Fruit fly (Drosophila melanogaster) whole organism, embryonic: ENCODE measurements around the gene CG12947.

Experiments
- Blimp-1 ChIP-seq: fragments of 200-800 bp; sonication (Bioruptor generic); optimal IDR thresholded peaks from 3 replicates; lab custom pipeline; 2018; ENCODE audit warnings: missing biosample characterization, missing genetic modification characterization, mild to moderate bottlenecking, moderate library complexity, missing genetic modification reagents
- Bteb2 ChIP-seq: fragments of 200-800 bp; sonication (Bioruptor generic); optimal IDR thresholded peaks from 2 replicates; lab custom pipeline; 2016; ENCODE audit warnings: missing biosample characterization, missing genetic modification characterization
- CG11695 ChIP-seq: fragments of 200-800 bp; sonication (Bioruptor generic); IDR thresholded peaks from 3 replicates; pipeline ENCODE4 v1.3.6; 2022; ENCODE audit warnings: missing biosample characterization, missing genetic modification characterization
- CG12104 ChIP-seq: fragments of 200-800 bp; sonication (Bioruptor generic); optimal IDR thresholded peaks from 3 replicates; lab custom pipeline; 2016; ENCODE audit warnings: missing biosample characterization, missing genetic modification characterization
- CG13296 ChIP-seq: fragments of 200-800 bp; sonication (Bioruptor generic); optimal IDR thresholded peaks from 3 replicates; lab custom pipeline; 2018; ENCODE audit warnings: missing biosample characterization, mild to moderate bottlenecking, missing genetic modification characterization
- CG14710 ChIP-seq: fragments of 200-800 bp; sonication (Bioruptor generic); optimal IDR thresholded peaks from 3 replicates; lab custom pipeline; 2019; ENCODE audit warnings: missing biosample characterization, mild to moderate bottlenecking, missing genetic modification characterization, moderate library complexity
- CG1603 ChIP-seq: fragments of 200-800 bp; sonication (Bioruptor generic); optimal IDR thresholded peaks from 2 replicates; lab custom pipeline; 2019; ENCODE audit warnings: missing biosample characterization, mild to moderate bottlenecking, missing genetic modification characterization, moderate library complexity
- CG17359 ChIP-seq: fragments of 200-800 bp; sonication (Bioruptor generic); optimal IDR thresholded peaks from 3 replicates; lab custom pipeline; 2018; ENCODE audit warnings: missing biosample characterization, mild to moderate bottlenecking, missing genetic modification characterization, moderate library complexity
- CG1792 ChIP-seq: fragments of 200-800 bp; sonication (Bioruptor generic); optimal IDR thresholded peaks from 2 replicates; lab custom pipeline; 2016; ENCODE audit warnings: missing biosample characterization, missing genetic modification characterization
- CG2199 ChIP-seq: fragments of 200-800 bp; sonication (Bioruptor generic); IDR thresholded peaks from 3 replicates; pipeline ENCODE4 v1.3.6; 2022; ENCODE audit warnings: missing biosample characterization, missing genetic modification characterization
- CG2678 ChIP-seq: fragments of 200-800 bp; sonication (Bioruptor generic); optimal IDR thresholded peaks from 3 replicates; lab custom pipeline; 2019; ENCODE audit warnings: missing biosample characterization, mild to moderate bottlenecking, missing genetic modification characterization, moderate library complexity
- CG32532 ChIP-seq: fragments of 200-800 bp; sonication (Bioruptor generic); IDR thresholded peaks from 2 replicates; pipeline ENCODE4 v1.3.6; 2022; ENCODE audit warnings: missing biosample characterization, missing genetic modification characterization
- CG4360 ChIP-seq: fragments of 200-800 bp; sonication (Bioruptor generic); IDR thresholded peaks from 2 replicates; pipeline ENCODE4 v1.3.6; 2022; ENCODE audit warnings: missing biosample characterization, missing genetic modification characterization
- CG4424 ChIP-seq: fragments of 200-800 bp; sonication (Bioruptor generic); optimal IDR thresholded peaks from 3 replicates; lab custom pipeline; 2016; ENCODE audit warnings: missing biosample characterization, missing genetic modification characterization
- CG6683 ChIP-seq: fragments of 200-800 bp; sonication (Bioruptor generic); optimal IDR thresholded peaks from 2 replicates; lab custom pipeline; 2017; ENCODE audit warnings: missing biosample characterization, mild to moderate bottlenecking, missing genetic modification characterization, missing genetic modification reagents
- CG7928 ChIP-seq: fragments of 200-800 bp; sonication (Bioruptor generic); optimal IDR thresholded peaks from 2 replicates; lab custom pipeline; 2017; ENCODE audit warnings: missing biosample characterization, mild to moderate bottlenecking, missing genetic modification characterization
- CG8388 ChIP-seq: fragments of 200-800 bp; sonication (Bioruptor generic); optimal IDR thresholded peaks from 2 replicates; lab custom pipeline; 2019; ENCODE audit warnings: missing biosample characterization, mild to moderate bottlenecking, missing genetic modification characterization, moderate library complexity
- Chrac-16 ChIP-seq: fragments of 200-800 bp; sonication (Bioruptor generic); optimal IDR thresholded peaks from 3 replicates; lab custom pipeline; 2016; ENCODE audit warnings: missing biosample characterization, missing genetic modification characterization
- D ChIP-seq, 2 experiments: fragments of 200-800 bp in 1 of 2; fragments of >200 bp in 1 of 2; sonication (Bioruptor generic) in 1 of 2; optimal IDR thresholded peaks; 2 replicates in 1 of 2; 3 replicates in 1 of 2; lab custom pipeline; 2017; ENCODE audit warnings: mild to moderate bottlenecking in 1 of 2, missing biosample characterization in 1 of 2, missing genetic modification characterization in 1 of 2, missing genetic modification reagents in 1 of 2
- Dbx ChIP-seq: fragments of 200-800 bp; sonication (Bioruptor generic); IDR thresholded peaks from 3 replicates; pipeline ENCODE4 v1.3.6; 2022; ENCODE audit warnings: missing biosample characterization, missing genetic modification characterization
- Deaf1 ChIP-seq: fragments of 200-800 bp; optimal IDR thresholded peaks from 3 replicates; lab custom pipeline; 2019; ENCODE audit warnings: missing biosample characterization, mild to moderate bottlenecking, missing genetic modification characterization, moderate library complexity
- Doc3 ChIP-seq: fragments of 200-800 bp; sonication (Bioruptor generic); IDR thresholded peaks from 3 replicates; pipeline ENCODE4 v1.3.6; 2022; ENCODE audit warnings: missing biosample characterization, missing genetic modification characterization; ENCODE audit not compliant: partially characterized antibody
- Drgx ChIP-seq: fragments of 200-800 bp; sonication (Bioruptor generic); IDR thresholded peaks from 2 replicates; pipeline ENCODE4 v1.3.6; 2022; ENCODE audit warnings: missing biosample characterization, missing genetic modification characterization
- GATAe ChIP-seq: fragments of 200-800 bp; sonication (Bioruptor generic); conservative IDR thresholded peaks from 2 replicates; pipeline ENCODE4 v1.3.6; 2022; ENCODE audit warnings: missing biosample characterization, missing genetic modification characterization
- Hr78 ChIP-seq, 2 experiments: fragments of 200-800 bp in 1 of 2; fragments of >200 bp in 1 of 2; sonication (Bioruptor generic) in 1 of 2; optimal IDR thresholded peaks; 2 replicates each; lab custom pipeline; 2017 to 2019; ENCODE audit warnings: missing biosample characterization in 2 of 2, missing genetic modification characterization in 2 of 2, mild to moderate bottlenecking in 1 of 2, moderate library complexity in 1 of 2
- Kr ChIP-seq: fragments of 200-800 bp; sonication (Bioruptor generic); optimal IDR thresholded peaks from 2 replicates; lab custom pipeline; 2017; ENCODE audit warnings: missing biosample characterization, mild to moderate bottlenecking, missing genetic modification characterization
- Lhr ChIP-seq: fragments of 200-800 bp; sonication (Bioruptor generic); optimal IDR thresholded peaks from 3 replicates; lab custom pipeline; 2017; ENCODE audit warnings: mild to moderate bottlenecking, missing biosample characterization, missing genetic modification reagents, missing genetic modification characterization
- Lim3 ChIP-seq: fragments of 200-800 bp; sonication (Bioruptor generic); IDR thresholded peaks from 2 replicates; pipeline ENCODE4 v1.3.6; 2022; ENCODE audit warnings: missing biosample characterization, missing genetic modification characterization
- Lpt ChIP-seq: fragments of >200 bp; optimal IDR thresholded peaks from 2 replicates; lab custom pipeline; 2018; ENCODE audit warnings: missing biosample characterization, missing genetic modification characterization
- MTF-1 ChIP-seq: fragments of 200-800 bp; sonication (Bioruptor generic); optimal IDR thresholded peaks from 2 replicates; lab custom pipeline; 2018; ENCODE audit warnings: missing biosample characterization, mild to moderate bottlenecking, missing genetic modification characterization, borderline replicate concordance
- Myb ChIP-seq: fragments of 200-800 bp; sonication (Bioruptor generic); optimal IDR thresholded peaks from 2 replicates; lab custom pipeline; 2016; ENCODE audit warnings: missing biosample characterization, missing genetic modification characterization
- YL-1 ChIP-seq: fragments of 200-800 bp; sonication (Bioruptor generic); optimal IDR thresholded peaks from 3 replicates; lab custom pipeline; 2017; ENCODE audit warnings: missing biosample characterization, mild to moderate bottlenecking, missing genetic modification characterization
- ara ChIP-seq: fragments of 200-800 bp; sonication (Bioruptor generic); IDR thresholded peaks from 2 replicates; pipeline ENCODE4 v1.3.6; 2022; ENCODE audit warnings: missing biosample characterization, missing genetic modification characterization
- btn ChIP-seq: fragments of 200-800 bp; sonication (Bioruptor generic); optimal IDR thresholded peaks from 2 replicates; lab custom pipeline; 2016; ENCODE audit warnings: missing biosample characterization, missing genetic modification characterization
- crc ChIP-seq: fragments of 200-800 bp; sonication (Bioruptor generic); optimal IDR thresholded peaks from 2 replicates; lab custom pipeline; 2016; ENCODE audit warnings: missing biosample characterization, missing genetic modification characterization
- disco-r ChIP-seq: fragments of 200-800 bp; sonication (Bioruptor generic); optimal IDR thresholded peaks from 2 replicates; lab custom pipeline; 2016; ENCODE audit warnings: missing biosample characterization, missing genetic modification characterization
- dm ChIP-seq: fragments of 200-800 bp; sonication (Bioruptor generic); optimal IDR thresholded peaks from 3 replicates; lab custom pipeline; 2016; ENCODE audit warnings: missing biosample characterization, missing genetic modification characterization
- dpn ChIP-seq, 2 experiments: fragments of 200-800 bp; sonication (Bioruptor generic); optimal IDR thresholded peaks; 3 replicates each; lab custom pipeline; 2016; ENCODE audit warnings: missing biosample characterization in 2 of 2, missing genetic modification characterization in 2 of 2
- gfzf ChIP-seq: fragments of 200-800 bp; sonication (Bioruptor generic); optimal IDR thresholded peaks from 2 replicates; lab custom pipeline; 2016; ENCODE audit warnings: missing biosample characterization, mild to moderate bottlenecking, missing genetic modification characterization, moderate library complexity
- h ChIP-seq: fragments of >200 bp; optimal IDR thresholded peaks from 2 replicates; lab custom pipeline; 2017
- ken ChIP-seq: fragments of 200-800 bp; sonication (Bioruptor generic); IDR thresholded peaks from 3 replicates; pipeline ENCODE4 v1.3.6; 2022; ENCODE audit warnings: missing biosample characterization, missing genetic modification characterization
- lmd ChIP-seq: fragments of 200-800 bp; sonication (Bioruptor generic); IDR thresholded peaks from 2 replicates; pipeline ENCODE4 v1.3.6; 2022; ENCODE audit warnings: missing biosample characterization, missing genetic modification characterization
- otp ChIP-seq: fragments of 200-800 bp; sonication (Bioruptor generic); IDR thresholded peaks from 3 replicates; pipeline ENCODE4, ENCODE4 v1.3.6; 2022; ENCODE audit warnings: missing biosample characterization, missing genetic modification characterization
- pum ChIP-seq: fragments of 200-800 bp; sonication (Bioruptor generic); optimal IDR thresholded peaks from 2 replicates; lab custom pipeline; 2016; ENCODE audit warnings: missing biosample characterization, missing genetic modification characterization
- salm ChIP-seq: fragments of 200-800 bp; sonication (Bioruptor generic); optimal IDR thresholded peaks from 2 replicates; lab custom pipeline; 2018; ENCODE audit warnings: missing biosample characterization, mild to moderate bottlenecking, missing genetic modification characterization
- sens ChIP-seq: fragments of 200-800 bp; sonication (Bioruptor generic); peaks from one replicate; lab custom pipeline; 2016; ENCODE audit warnings: missing biosample characterization, missing genetic modification characterization
- slp2 ChIP-seq: fragments of 200-800 bp; sonication (Bioruptor generic); optimal IDR thresholded peaks from 2 replicates; lab custom pipeline; 2016; ENCODE audit warnings: missing biosample characterization, missing genetic modification characterization
- tgo ChIP-seq: fragments of 200-800 bp; sonication (Bioruptor generic); IDR thresholded peaks from 3 replicates; pipeline ENCODE4 v1.3.6; 2022; ENCODE audit warnings: missing biosample characterization, missing genetic modification characterization
- vfl ChIP-seq: fragments of 200-800 bp; sonication (Bioruptor generic); optimal IDR thresholded peaks from 2 replicates; lab custom pipeline; 2016; ENCODE audit warnings: missing biosample characterization, missing genetic modification characterization
- zf30C ChIP-seq: fragments of 200-800 bp; sonication (Bioruptor generic); optimal IDR thresholded peaks from 3 replicates; lab custom pipeline; 2018; ENCODE audit warnings: missing biosample characterization, mild to moderate bottlenecking, missing genetic modification characterization

The CG12947 gene

DNA sequence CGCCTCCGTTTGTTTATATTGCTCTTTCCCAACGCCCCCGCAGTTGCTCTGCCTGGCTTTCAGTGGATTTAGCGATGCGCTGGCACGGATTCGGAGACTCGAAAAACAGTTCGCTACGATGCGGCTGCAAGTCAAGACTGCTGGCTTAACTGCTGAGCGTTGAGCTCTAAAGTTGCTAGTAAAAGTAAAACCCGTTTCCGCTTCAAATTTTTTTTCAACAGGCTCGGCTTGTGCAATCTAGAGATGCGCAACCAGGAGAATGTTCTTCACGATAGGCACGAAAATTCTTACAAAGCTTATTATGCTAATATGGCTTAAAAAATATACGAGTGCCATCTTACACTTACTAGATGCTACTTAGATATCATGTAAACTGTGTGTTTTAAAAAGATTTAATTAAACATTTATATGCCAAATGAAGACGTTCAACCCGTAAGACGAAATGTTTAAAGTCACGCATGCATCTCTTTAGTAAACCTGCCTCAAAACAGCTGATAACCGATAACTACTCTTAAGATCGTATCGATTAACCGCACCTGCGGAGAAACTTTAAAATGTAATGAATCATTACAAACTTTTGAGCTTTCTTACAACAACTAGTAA lies 32.5 kb upstream of the CG12947 start, which contains the start of gene CG12948 (continued):
- TF ChIP-seq Deaf1 (tag; lab: Kevin White, UChicago), result no peak
- TF ChIP-seq Myb (GFP tag; lab: Kevin White, UChicago), result peak; percentile 7
- no peak for TF ChIP-seq gfzf
- peak; percentile 90 for TF ChIP-seq sens
- peak; percentile 4 for TF ChIP-seq CG12104 (GFP tag; lab: Kevin White, UChicago)
- TF ChIP-seq Blimp-1, result no peak
- peak; percentile 11; the same call in 1 of the 3 replicates for TF ChIP-seq Dbx
- no peak for TF ChIP-seq zf30C (GFP tag; lab: Kevin White, UChicago)
- no peak for TF ChIP-seq salm
- no peak for TF ChIP-seq disco-r (GFP tag; lab: Kevin White, UChicago)
- peak; percentile 16 for TF ChIP-seq Bteb2
- peak; percentile 39 for TF ChIP-seq CG17359 (tag; lab: Kevin White, UChicago)
- TF ChIP-seq ara, result no peak
- no peak for TF ChIP-seq CG4360
- TF ChIP-seq lmd (GFP tag; lab: Robert Waterston, UW), result peak; percentile 45
- no peak for TF ChIP-seq CG11695 (GFP tag; lab: Robert Waterston, UW)
- TF ChIP-seq MTF-1, result no peak
- peak; percentile 16 for TF ChIP-seq pum
- TF ChIP-seq slp2 (GFP tag; lab: Kevin White, UChicago), result peak; percentile 21
- peak; percentile 46 to 52 for TF ChIP-seq dpn (GFP tag; optimal IDR thresholded peaks at IDR 0.05; lab: Kevin White, UChicago)
- no peak for TF ChIP-seq D (optimal IDR thresholded peaks at IDR 0.05; lab: Kevin White, UChicago)
- no peak for TF ChIP-seq D (GFP tag; optimal IDR thresholded peaks at IDR 0.05; lab: Kevin White, UChicago)
- TF ChIP-seq CG1792 (GFP tag; lab: Kevin White, UChicago), result peak; percentile 16
- no peak for TF ChIP-seq CG7928 (GFP tag; lab: Kevin White, UChicago)
- no peak for TF ChIP-seq GATAe (GFP tag; lab: Robert Waterston, UW)
- peak; percentile 54 for TF ChIP-seq CG4424 (GFP tag; lab: Kevin White, UChicago)
- TF ChIP-seq dm (GFP tag; lab: Kevin White, UChicago), result peak; percentile 22
- no peak for TF ChIP-seq CG6683
- TF ChIP-seq otp (GFP tag; lab: Robert Waterston, UW), result no peak
- TF ChIP-seq CG13296 (GFP tag; lab: Kevin White, UChicago), result peak; percentile 54
- peak; percentile 45 for TF ChIP-seq YL-1
- TF ChIP-seq CG1603 (tag; lab: Kevin White, UChicago), result peak; percentile 50
- TF ChIP-seq Chrac-16, result peak; percentile 36
- no peak for TF ChIP-seq h
- no peak for TF ChIP-seq Lpt (GFP tag; lab: Kevin White, UChicago)
- 0 out of 2 replicates have a peak, but pooled peaks have one; percentile 19 for TF ChIP-seq Drgx (GFP tag; lab: Robert Waterston, UW)
- no peak for TF ChIP-seq ken
- TF ChIP-seq Lim3 (GFP tag; lab: Robert Waterston, UW), result no peak
- no peak for TF ChIP-seq Lhr (GFP tag; lab: Kevin White, UChicago)
- 0 out of 3 replicates have a peak, but pooled peaks have one; percentile 40 for TF ChIP-seq tgo (GFP tag; lab: Robert Waterston, UW)
- no peak for TF ChIP-seq CG2678 (tag; lab: Kevin White, UChicago)
- peak; percentile 31 for TF ChIP-seq CG8388 (GFP tag; lab: Kevin White, UChicago)
- peak; percentile 98 for TF ChIP-seq Doc3
- peak; percentile 39 for TF ChIP-seq vfl (GFP tag; lab: Kevin White, UChicago)
- peak; percentile 33; the same call in 1 of the 2 replicates for TF ChIP-seq CG32532 (GFP tag; lab: Robert Waterston, UW)
- no peak for TF ChIP-seq Hr78 (GFP tag; optimal IDR thresholded peaks at IDR 0.05; lab: Kevin White, UChicago)
- peak; percentile 29 for TF ChIP-seq crc (GFP tag; lab: Kevin White, UChicago)
- peak; percentile 48 for TF ChIP-seq CG14710
- TF ChIP-seq btn (GFP tag; lab: Kevin White, UChicago), result no peak
- TF ChIP-seq CG2199 (GFP tag; lab: Robert Waterston, UW), result no peak
- no peak for TF ChIP-seq Kr (GFP tag; lab: Kevin White, UChicago)
